Worm (Caenorhabditis elegans) whole organism, midembryonic: ENCODE results near the gene nuo-3.

Experiments used
- T22C8.4 ChIP-seq: fragments of 200-800 bp; sonication (Bioruptor generic); IDR thresholded peaks from 2 replicates; pipeline ENCODE4 v1.3.6; 2022; ENCODE audit warnings: missing genetic modification characterization, missing compliant biosample characterization
- cog-1 ChIP-seq: sonication (generic microtip); optimal IDR thresholded peaks from 2 replicates; lab custom pipeline; 2016; ENCODE audit warnings: missing genetic modification characterization, missing compliant biosample characterization
- flt-1 ChIP-seq: fragments of 200-800 bp; sonication (Bioruptor generic); IDR thresholded peaks from 2 replicates; pipeline ENCODE4 v1.3.6; 2022; ENCODE audit warnings: missing genetic modification characterization, missing compliant biosample characterization
- klf-2 ChIP-seq: fragments of 200-800 bp; sonication (Bioruptor generic); conservative IDR thresholded peaks from 2 replicates; pipeline ENCODE4 v1.3.6; 2022; ENCODE audit warnings: missing genetic modification reagents, missing genetic modification characterization, missing compliant biosample characterization
- med-1 ChIP-seq: sonication (generic microtip); optimal IDR thresholded peaks from 2 replicates; lab custom pipeline; 2017; ENCODE audit warnings: missing genetic modification characterization, mild to moderate bottlenecking, missing compliant biosample characterization, antibody characterized with exemption, missing genetic modification reagents; ENCODE audit not compliant: insufficient read depth
- ref-1 ChIP-seq: fragments of 200-800 bp; sonication (Bioruptor generic); conservative IDR thresholded peaks from 2 replicates; pipeline ENCODE4 v1.3.6; 2022; ENCODE audit warnings: missing genetic modification reagents, missing genetic modification characterization, missing compliant biosample characterization
- tab-1 ChIP-seq: fragments of 200-800 bp; sonication (Bioruptor generic); IDR thresholded peaks from 2 replicates; pipeline ENCODE4 v1.3.6; 2022; ENCODE audit warnings: missing genetic modification characterization, missing compliant biosample characterization
- ztf-23 ChIP-seq: fragments of 200-800 bp; sonication (Bioruptor generic); IDR thresholded peaks from 2 replicates; pipeline ENCODE4 v1.3.6; 2022; ENCODE audit warnings: missing genetic modification reagents, missing genetic modification characterization, missing compliant biosample characterization

DNA sequence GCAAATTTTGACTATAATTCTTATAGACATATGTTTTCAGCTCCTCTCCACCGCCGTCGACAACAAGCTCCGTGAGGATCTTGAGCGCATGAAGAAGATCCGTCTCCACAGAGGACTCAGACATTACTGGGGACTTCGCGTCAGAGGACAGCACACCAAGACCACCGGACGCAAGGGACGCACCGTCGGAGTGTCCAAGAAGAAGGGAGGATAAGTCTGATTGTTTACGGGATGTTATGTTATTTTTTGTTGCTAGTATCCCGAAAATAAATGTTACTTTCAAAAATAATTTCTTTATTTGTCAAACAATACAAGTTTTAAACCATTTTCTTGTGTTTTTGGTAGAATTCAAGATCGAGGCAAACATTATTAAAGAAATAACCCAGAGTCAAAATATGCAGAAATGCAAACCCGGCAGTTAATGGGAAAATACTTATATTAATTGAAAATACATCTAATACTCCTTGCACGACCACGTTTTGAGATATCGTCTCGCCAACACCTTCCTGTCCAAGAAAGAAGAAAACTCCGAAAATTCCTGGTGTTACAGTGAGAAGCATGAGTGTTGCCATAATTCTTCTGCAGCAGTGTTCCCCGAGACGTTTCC, 28.9 kb upstream of the nuo-3 start:
- no peak for TF ChIP-seq T22C8.4
- no peak for TF ChIP-seq flt-1 (GFP tag; lab: Robert Waterston, UW)
- no peak for TF ChIP-seq tab-1
- no peak for TF ChIP-seq med-1
- TF ChIP-seq klf-2 (GFP tag; lab: Robert Waterston, UW), result no peak
- TF ChIP-seq ztf-23 (GFP tag; lab: Robert Waterston, UW), result no peak
- TF ChIP-seq ref-1, result no peak
- no peak for TF ChIP-seq cog-1 (tag; lab: Kevin White, UChicago)
